Fruit fly (Drosophila melanogaster): Measurements from ENCODE around the gene CG8028.

DNA sequence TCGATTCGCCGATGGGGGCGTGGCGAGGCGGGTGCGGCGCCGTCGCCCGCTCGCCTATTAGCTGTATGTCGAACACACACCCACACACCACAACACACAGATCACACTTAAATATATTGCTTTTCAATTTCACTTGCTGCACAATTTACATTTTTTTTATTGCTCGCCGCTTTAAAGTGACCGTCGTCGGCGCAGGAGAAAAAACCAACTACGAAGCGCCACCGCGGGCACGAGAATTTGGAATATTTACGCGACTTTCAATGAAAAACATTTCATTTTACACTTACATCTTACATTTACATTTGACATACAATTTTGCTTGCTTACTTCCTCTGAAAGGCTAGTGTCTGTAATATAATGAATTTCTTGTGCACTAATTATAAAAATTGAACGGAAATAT lies 19.1 kb downstream of the CG8028 start, which contains the start of gene rictor:
- no peak for TF ChIP-seq dac (GFP tag; optimal IDR thresholded peaks at IDR 0.05)
- TF ChIP-seq vri (GFP tag; optimal IDR thresholded peaks at IDR 0.05): no peak
- TF ChIP-seq fd59A (GFP tag; optimal IDR thresholded peaks at IDR 0.05): no peak
- no peak for TF ChIP-seq pdm3 (GFP tag; optimal IDR thresholded peaks at IDR 0.05)

All from whole organism, prepupa.